Fruit fly (Drosophila melanogaster) S2 (cell line): ENCODE measurements around the gene Ntf-2.

Source experiments
- CG8478 ChIP-seq: fragments of >200 bp; optimal IDR thresholded peaks from 2 replicates; lab custom pipeline; 2018
- CTCF ChIP-seq, 2 experiments: fragments of >200 bp; optimal IDR thresholded peaks; 2 replicates each; lab custom pipeline; 2018

DNA sequence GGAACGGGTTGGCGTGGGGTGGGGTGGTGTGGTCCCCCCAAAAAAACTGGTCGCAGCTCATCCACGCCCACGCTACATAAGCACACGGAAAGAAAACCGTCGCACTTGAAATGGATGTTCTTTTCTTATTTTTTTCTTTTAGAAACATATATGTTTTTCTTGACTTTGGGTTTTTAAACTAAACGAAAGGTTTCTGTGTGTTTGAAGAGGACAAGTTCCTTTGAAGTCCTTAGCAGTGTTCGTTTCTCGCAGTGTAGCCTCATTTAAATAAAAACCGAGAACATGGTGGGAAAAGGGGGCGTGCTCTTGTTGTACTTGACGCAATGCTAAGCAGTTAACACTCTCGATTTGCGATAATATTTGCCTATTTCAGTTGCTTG is 39.0 kb downstream of the Ntf-2 start:
- no peak for TF ChIP-seq CTCF (optimal IDR thresholded peaks at IDR 0.05; lab: Kevin White, UChicago)
- TF ChIP-seq CG8478 (lab: Kevin White, UChicago) = no peak
